Fruit fly (Drosophila melanogaster) whole organism, wandering third instar larva: ENCODE results near the gene Oseg4.

Experiments
- Abd-B ChIP-seq: fragments of >200 bp; optimal IDR thresholded peaks from 2 replicates; lab custom pipeline; 2017; ENCODE audit warnings: missing biosample characterization, missing genetic modification characterization
- CG32264 ChIP-seq: fragments of 200-800 bp; sonication (Bioruptor generic); optimal IDR thresholded peaks from 2 replicates; lab custom pipeline; 2016; ENCODE audit warnings: missing biosample characterization, missing genetic modification characterization
- CG9705 ChIP-seq: fragments of 200-800 bp; sonication (Bioruptor generic); optimal IDR thresholded peaks from 2 replicates; lab custom pipeline; 2018; ENCODE audit warnings: missing biosample characterization, mild to moderate bottlenecking, missing genetic modification characterization
- CrebA ChIP-seq: fragments of 200-800 bp; sonication (Bioruptor generic); optimal IDR thresholded peaks from 2 replicates; lab custom pipeline; 2016; ENCODE audit warnings: missing biosample characterization, mild to moderate bottlenecking, missing genetic modification characterization, borderline replicate concordance
- Dfd ChIP-seq: fragments of >200 bp; optimal IDR thresholded peaks from 2 replicates; lab custom pipeline; 2017; ENCODE audit warnings: missing biosample characterization, missing genetic modification characterization
- Dif ChIP-seq: fragments of 200-275, 200-300 bp; sonication (Bioruptor generic); optimal IDR thresholded peaks from 2 replicates; lab custom pipeline; 2018; ENCODE audit warnings: missing biosample characterization, missing genetic modification characterization; ENCODE audit not compliant: partially characterized antibody
- Hnf4 ChIP-seq: fragments of 200-800 bp; sonication (Bioruptor generic); optimal IDR thresholded peaks from 2 replicates; lab custom pipeline; 2016; ENCODE audit warnings: missing biosample characterization, mild to moderate bottlenecking, missing genetic modification characterization
- Hr78 ChIP-seq: fragments of >200 bp; optimal IDR thresholded peaks from 2 replicates; lab custom pipeline; 2017; ENCODE audit warnings: missing biosample characterization, missing genetic modification characterization
- Hr83 ChIP-seq: fragments of 200-300 bp; sonication (Bioruptor generic); optimal IDR thresholded peaks from 2 replicates; lab custom pipeline; 2016; ENCODE audit warnings: missing biosample characterization, mild to moderate bottlenecking, missing genetic modification characterization, moderate library complexity; ENCODE audit not compliant: poor library complexity, severe bottlenecking
- Jra ChIP-seq: sonication (Bioruptor generic); optimal IDR thresholded peaks from 2 replicates; lab custom pipeline; 2016; ENCODE audit warnings: missing biosample characterization, missing genetic modification characterization
- Mio ChIP-seq: sonication (Bioruptor generic); optimal IDR thresholded peaks from 2 replicates; lab custom pipeline; 2016; ENCODE audit warnings: missing biosample characterization, missing genetic modification characterization
- Myc ChIP-seq: fragments of >200 bp; optimal IDR thresholded peaks from 2 replicates; lab custom pipeline; 2017
- N ChIP-seq: fragments of >200 bp; optimal IDR thresholded peaks from 2 replicates; lab custom pipeline; 2018; ENCODE audit warnings: missing biosample characterization, missing external identifiers, missing genetic modification characterization
- OdsH ChIP-seq: fragments of 200-800 bp; sonication (Bioruptor generic); optimal IDR thresholded peaks from 2 replicates; lab custom pipeline; 2016; ENCODE audit warnings: missing biosample characterization, mild to moderate bottlenecking, missing genetic modification characterization
- Rel ChIP-seq, 2 experiments: fragments of 200-800 bp; sonication (Bioruptor generic) in 1 of 2; optimal IDR thresholded peaks; 2 replicates in 1 of 2; 3 replicates in 1 of 2; lab custom pipeline; 2016 to 2019; ENCODE audit warnings: mild to moderate bottlenecking in 2 of 2, missing biosample characterization in 2 of 2, missing genetic modification characterization in 2 of 2, moderate library complexity in 1 of 2
- Sp1 ChIP-seq: fragments of 200-800 bp; sonication (Bioruptor generic); optimal IDR thresholded peaks from 3 replicates; lab custom pipeline; 2019; ENCODE audit warnings: missing biosample characterization, mild to moderate bottlenecking, missing genetic modification characterization, moderate library complexity
- Vsx2 ChIP-seq: fragments of 200-300, 225-300 bp; sonication (Bioruptor generic); optimal IDR thresholded peaks from 2 replicates; lab custom pipeline; 2018; ENCODE audit warnings: missing biosample characterization, missing genetic modification characterization; ENCODE audit not compliant: partially characterized antibody
- br ChIP-seq: fragments of 200-800 bp; sonication (Bioruptor generic); optimal IDR thresholded peaks from 2 replicates; lab custom pipeline; 2016; ENCODE audit warnings: missing biosample characterization, missing genetic modification characterization
- dl ChIP-seq, 2 experiments: fragments of 175-275, 200-275 bp in 1 of 2; fragments of 200-275 bp in 1 of 2; sonication (Bioruptor generic); optimal IDR thresholded peaks; lab custom pipeline; 2018; ENCODE audit warnings: mild to moderate bottlenecking in 2 of 2, missing biosample characterization in 2 of 2, missing genetic modification characterization in 2 of 2, moderate library complexity in 2 of 2; ENCODE audit not compliant: partially characterized antibody in 2 of 2, insufficient read depth in 1 of 2
- dmrt93B ChIP-seq: fragments of 200-800 bp; sonication (Bioruptor generic); optimal IDR thresholded peaks from 2 replicates; lab custom pipeline; 2018; ENCODE audit warnings: missing biosample characterization, mild to moderate bottlenecking, missing genetic modification characterization
- dsf ChIP-seq: sonication (Bioruptor generic); optimal IDR thresholded peaks from 2 replicates; lab custom pipeline; 2016; ENCODE audit warnings: missing biosample characterization, missing genetic modification characterization, borderline replicate concordance
- foxo ChIP-seq, 2 experiments: fragments of 200-800 bp; sonication (Bioruptor generic); optimal IDR thresholded peaks; 2 replicates in 1 of 2; 3 replicates in 1 of 2; lab custom pipeline; 2016 to 2017; ENCODE audit warnings: missing biosample characterization in 2 of 2, missing genetic modification characterization in 2 of 2
- fru ChIP-seq: fragments of 200-800 bp; sonication (Bioruptor generic); optimal IDR thresholded peaks from 3 replicates; lab custom pipeline; 2016; ENCODE audit warnings: missing biosample characterization, mild to moderate bottlenecking, missing genetic modification characterization
- h ChIP-seq: fragments of 200-800 bp; sonication (Bioruptor generic); optimal IDR thresholded peaks from 3 replicates; lab custom pipeline; 2016; ENCODE audit warnings: missing biosample characterization, mild to moderate bottlenecking, missing genetic modification characterization
- jim ChIP-seq: fragments of 175-275, 200-325 bp; sonication (Bioruptor generic); optimal IDR thresholded peaks from 2 replicates; lab custom pipeline; 2016; ENCODE audit warnings: missing biosample characterization, mild to moderate bottlenecking, missing genetic modification characterization
- lola ChIP-seq: fragments of >200 bp; optimal IDR thresholded peaks from 2 replicates; lab custom pipeline; 2017; ENCODE audit warnings: missing biosample characterization, missing genetic modification characterization
- pan ChIP-seq: fragments of >200 bp; optimal IDR thresholded peaks from 2 replicates; lab custom pipeline; 2017
- psq ChIP-seq: fragments of 200-800 bp; sonication (Bioruptor generic); optimal IDR thresholded peaks from 3 replicates; lab custom pipeline; 2017; ENCODE audit warnings: missing biosample characterization, mild to moderate bottlenecking, missing genetic modification characterization, moderate library complexity
- rgr ChIP-seq: fragments of 200-800 bp; sonication (Bioruptor generic); optimal IDR thresholded peaks from 3 replicates; lab custom pipeline; 2016; ENCODE audit warnings: missing biosample characterization, mild to moderate bottlenecking, missing genetic modification characterization
- sage ChIP-seq: fragments of 200-800 bp; sonication (Bioruptor generic); optimal IDR thresholded peaks from 2 replicates; lab custom pipeline; 2016; ENCODE audit warnings: missing biosample characterization, mild to moderate bottlenecking, missing genetic modification characterization
- sv ChIP-seq: fragments of 200-800 bp; sonication (Bioruptor generic); optimal IDR thresholded peaks from 3 replicates; lab custom pipeline; 2016; ENCODE audit warnings: missing biosample characterization, missing genetic modification characterization
- tai ChIP-seq: sonication (Bioruptor generic); optimal IDR thresholded peaks from 2 replicates; lab custom pipeline; 2016; ENCODE audit warnings: missing biosample characterization, missing genetic modification characterization
- usp ChIP-seq: fragments of >200 bp; optimal IDR thresholded peaks from 2 replicates; lab custom pipeline; 2017; ENCODE audit warnings: missing biosample characterization, missing genetic modification characterization
- woc ChIP-seq: sonication (Bioruptor generic); optimal IDR thresholded peaks from 2 replicates; lab custom pipeline; 2016; ENCODE audit warnings: missing biosample characterization, mild to moderate bottlenecking, missing genetic modification characterization

Oseg4 gene

DNA sequence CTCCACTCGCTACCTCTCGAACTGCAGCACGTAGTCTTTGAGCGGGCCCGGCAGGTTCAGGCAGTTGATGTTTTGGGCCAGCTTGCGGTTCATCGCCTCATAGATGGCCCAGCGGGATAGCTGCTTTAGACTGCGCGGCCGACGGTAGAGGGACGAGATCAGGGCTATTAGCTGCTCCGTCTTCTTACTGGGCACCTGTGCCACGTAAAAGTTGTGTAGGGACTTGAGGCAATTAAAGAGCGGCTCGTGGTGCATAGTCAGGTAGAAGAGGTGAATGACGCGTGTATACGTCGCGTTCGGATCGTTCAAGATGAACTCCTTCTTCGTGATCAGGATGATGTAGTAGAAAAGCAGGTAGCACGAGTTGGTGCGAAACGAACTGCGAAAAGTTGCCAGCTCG, 37.0 kb upstream of the Oseg4 start:
- TF ChIP-seq h (no peak), fru (GFP tag; lab: Kevin White, UChicago) (no peak), sv (GFP tag; lab: Kevin White, UChicago) (no peak), CG32264 (GFP tag; lab: Kevin White, UChicago) (no peak), tai (GFP tag; lab: Kevin White, UChicago) (no peak), psq (GFP tag; lab: Kevin White, UChicago) (no peak), Dfd (no peak), Hr78 (GFP tag; lab: Kevin White, UChicago) (no peak), Vsx2 (GFP tag; lab: Kevin White, UChicago) (no peak), Jra (GFP tag; lab: Kevin White, UChicago) (no peak), dmrt93B (GFP tag; lab: Kevin White, UChicago) (no peak), pan (no peak)

DNA sequence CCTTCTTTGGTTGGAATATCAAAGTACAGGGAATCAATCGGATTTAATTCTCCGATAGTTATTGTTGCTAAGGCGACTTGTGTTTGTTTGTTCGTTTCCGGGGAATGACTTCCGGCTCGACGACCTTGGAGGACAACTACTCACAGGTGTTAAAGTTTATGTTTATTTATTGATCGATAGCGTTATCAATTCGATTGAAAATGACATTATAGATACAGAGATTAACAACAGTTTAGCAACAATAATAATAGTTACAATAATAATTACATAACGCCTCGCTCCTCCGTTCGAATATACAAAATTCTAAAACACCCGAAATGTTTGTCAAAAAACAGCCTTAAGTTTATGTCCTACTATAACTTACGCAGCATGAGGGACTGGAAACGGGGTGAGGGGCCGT, 36.1 kb upstream of the Oseg4 start, which contains the start of gene Dhc62B:
Dhc62B (minus strand) TSS at position 101 of the 400 bp plus-strand sequence.
- TF ChIP-seq Dfd: no peak
- no peak for TF ChIP-seq Dif (GFP tag; lab: Kevin White, UChicago)
- no peak for TF ChIP-seq dmrt93B (GFP tag; lab: Kevin White, UChicago)
- no peak for TF ChIP-seq Mio
- TF ChIP-seq Hnf4 (GFP tag; lab: Kevin White, UChicago): no peak
- no peak for TF ChIP-seq Myc (lab: Kevin White, UChicago)
- no peak for TF ChIP-seq Hr78 (GFP tag; lab: Kevin White, UChicago)
- no peak for TF ChIP-seq CG9705 (GFP tag; lab: Kevin White, UChicago)

DNA sequence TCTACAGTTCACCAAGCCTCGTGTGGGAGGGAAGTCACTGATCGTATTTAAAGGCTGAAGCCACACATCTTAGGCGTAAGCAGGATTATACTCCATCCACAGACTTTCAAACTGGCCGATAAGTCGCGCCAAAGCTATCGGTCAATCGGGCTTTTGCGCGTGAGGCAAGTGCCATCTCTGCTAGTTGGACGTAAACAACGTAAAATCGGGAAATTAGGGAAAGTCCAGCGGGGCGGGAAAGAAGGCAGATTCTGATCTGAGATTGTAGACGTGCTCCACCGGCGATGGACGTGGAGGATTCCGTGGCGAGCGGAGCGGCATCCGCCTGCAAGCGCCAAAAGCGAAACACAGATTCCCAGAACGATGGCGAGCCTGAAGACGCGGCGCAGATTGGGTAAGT, 20.6 kb upstream of the Oseg4 start, which contains the start of gene CG8001:
CG8001 (plus strand) TSS at position 17 of the 400 bp plus-strand sequence.
- TF ChIP-seq Rel (GFP tag; optimal IDR thresholded peaks at IDR 0.05; lab: Kevin White, UChicago) (no peak), Rel (tag; optimal IDR thresholded peaks at IDR 0.05; lab: Kevin White, UChicago) (peak; percentile 86), sage (no peak), woc (GFP tag; lab: Kevin White, UChicago) (no peak)

DNA sequence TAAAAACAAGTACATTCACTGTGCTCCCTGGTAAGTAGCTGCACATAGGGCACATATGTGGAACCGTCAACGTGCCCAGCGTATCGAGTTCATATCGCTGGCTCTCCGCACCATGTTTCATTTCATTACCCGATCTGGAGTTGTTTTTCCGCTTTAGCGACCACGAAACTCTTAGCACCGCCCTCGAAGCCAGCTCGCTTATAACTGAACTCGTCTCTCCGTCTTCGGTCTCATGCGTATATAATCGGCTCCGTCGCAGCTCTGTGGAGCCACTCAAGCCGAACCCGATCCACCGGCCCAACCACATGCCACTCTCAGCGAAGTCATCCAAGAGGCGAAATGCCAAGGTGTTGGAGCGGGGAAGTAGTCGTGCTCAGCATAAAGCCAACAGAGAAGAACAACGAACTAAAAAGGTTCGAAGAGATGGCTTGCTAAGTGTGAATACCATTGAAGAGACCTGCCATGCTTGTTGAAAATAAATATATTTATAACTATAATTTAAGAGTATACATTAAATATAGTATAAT, 20.0 kb upstream of the Oseg4 start, which contains the start of gene Cht2:
Cht2 (minus strand) TSS at position 477 of the 527 bp plus-strand sequence.
- TF ChIP-seq Abd-B (no peak), tai (GFP tag; lab: Kevin White, UChicago) (no peak), Vsx2 (GFP tag; lab: Kevin White, UChicago) (peak; percentile 86), jim (no peak), Mio (no peak), CG32264 (GFP tag; lab: Kevin White, UChicago) (no peak), lola (GFP tag; lab: Kevin White, UChicago) (no peak), Hnf4 (GFP tag; lab: Kevin White, UChicago) (no peak), Hr83 (no peak), dsf (no peak), foxo (GFP tag; optimal IDR thresholded peaks at IDR 0.05; lab: Kevin White, UChicago) (no peak), fru (GFP tag; lab: Kevin White, UChicago) (peak; percentile 38), Dfd (no peak), woc (GFP tag; lab: Kevin White, UChicago) (no peak), usp (no peak), Sp1 (peak; percentile 27), rgr (GFP tag; lab: Kevin White, UChicago) (no peak), Myc (lab: Kevin White, UChicago) (no peak), Rel (GFP tag; optimal IDR thresholded peaks at IDR 0.05; lab: Kevin White, UChicago) (peak; percentile 4), Rel (tag; optimal IDR thresholded peaks at IDR 0.05; lab: Kevin White, UChicago) (peak; percentile 22), Dif (GFP tag; lab: Kevin White, UChicago) (peak; percentile 91), OdsH (GFP tag; lab: Kevin White, UChicago) (no peak), dl (GFP tag; optimal IDR thresholded peaks at IDR 0.05; lab: Kevin White, UChicago; ENCODE audit: insufficient read depth in 1 of 2, partially characterized antibody in 2 of 2) (peak in 1 of 2 experiments; percentile 67), N (GFP tag; lab: Kevin White, UChicago) (no peak), CrebA (GFP tag; lab: Kevin White, UChicago) (no peak), h (peak; percentile 38), psq (GFP tag; lab: Kevin White, UChicago) (no peak), br (GFP tag; lab: Kevin White, UChicago) (peak; percentile 42)
- TF ChIP-seq, all 38 proteins: peak for 8
